Fruit fly (Drosophila melanogaster): ENCODE data around the gene IP3K2.

dm6 chrX:13314323-13314722 is 10.9 kb downstream of the IP3K2 start:
- TF ChIP-seq CG11247 (GFP tag; IDR thresholded peaks at IDR 0.05) (no peak), CG31224 (GFP tag; IDR thresholded peaks at IDR 0.05) (no peak), Sox102F (GFP tag; optimal IDR thresholded peaks at IDR 0.05) (no peak), NK7.1 (GFP tag; optimal IDR thresholded peaks at IDR 0.05) (no peak)

All from whole organism, embryonic.